Worm (Caenorhabditis elegans) whole organism, early embryonic: ENCODE results near the gene srd-21.

Source experiments
- B0310.2 ChIP-seq: sonication (generic microtip); optimal IDR thresholded peaks from 2 replicates; lab custom pipeline; 2016; ENCODE audit warnings: mild to moderate bottlenecking, missing genetic modification characterization, missing compliant biosample characterization
- aly-1 ChIP-seq: sonication (generic microtip); optimal IDR thresholded peaks from 2 replicates; lab custom pipeline; 2016; ENCODE audit warnings: missing genetic modification characterization, missing compliant biosample characterization
- ama-1 ChIP-seq: fragments of 150-350 bp; optimal IDR thresholded peaks from 2 replicates; lab custom pipeline; 2014
- ceh-13 ChIP-seq: fragments of 200-800 bp; sonication (Bioruptor generic); optimal IDR thresholded peaks from 2 replicates; lab custom pipeline; 2018; ENCODE audit warnings: mild to moderate bottlenecking, missing genetic modification characterization, missing compliant biosample characterization
- ceh-36 ChIP-seq: sonication (generic microtip); optimal IDR thresholded peaks from 2 replicates; lab custom pipeline; 2016; ENCODE audit warnings: missing genetic modification characterization, inconsistent platforms, missing compliant biosample characterization
- ets-7 ChIP-seq: sonication (generic microtip); optimal IDR thresholded peaks from 2 replicates; lab custom pipeline; 2016; ENCODE audit warnings: missing genotype, missing genetic modification characterization, missing compliant biosample characterization
- flt-1 ChIP-seq: fragments of 200-800 bp; sonication (Bioruptor generic); IDR thresholded peaks from 2 replicates; pipeline ENCODE4 v1.3.6; 2022; ENCODE audit warnings: missing genetic modification characterization, missing compliant biosample characterization
- hmbx-1 ChIP-seq: sonication (generic microtip); optimal IDR thresholded peaks from 2 replicates; lab custom pipeline; 2016; ENCODE audit warnings: mild to moderate bottlenecking, missing genetic modification characterization, missing compliant biosample characterization
- hnd-1 ChIP-seq: sonication (generic microtip); optimal IDR thresholded peaks from 2 replicates; lab custom pipeline; 2016; ENCODE audit warnings: missing genetic modification characterization, missing compliant biosample characterization
- pes-1 ChIP-seq: fragments of 200-800 bp; sonication (Bioruptor generic); IDR thresholded peaks from 2 replicates; pipeline ENCODE4 v1.3.6; 2022; ENCODE audit warnings: missing genetic modification reagents, missing genetic modification characterization, missing compliant biosample characterization
- scrt-1 ChIP-seq: fragments of 200-800 bp; sonication (Bioruptor generic); IDR thresholded peaks from 2 replicates; pipeline ENCODE4 v1.3.6; 2022; ENCODE audit warnings: missing genetic modification characterization, missing compliant biosample characterization
- tbx-37 ChIP-seq: fragments of 200-800 bp; sonication (Bioruptor generic); conservative IDR thresholded peaks from 2 replicates; pipeline ENCODE4 v1.3.6; 2022; ENCODE audit warnings: missing genetic modification reagents, missing genetic modification characterization, missing compliant biosample characterization
- tra-4 ChIP-seq: sonication (generic microtip); optimal IDR thresholded peaks from 2 replicates; lab custom pipeline; 2017; ENCODE audit warnings: missing genetic modification characterization, missing compliant biosample characterization

ce11 chrV:16674399-16674798 lies 44.7 kb downstream of the srd-21 start:
- TF ChIP-seq ceh-13 (no peak), ama-1 (lab: Kevin White, UChicago) (no peak), ceh-36 (tag; lab: Kevin White, UChicago) (no peak), aly-1 (tag; lab: Kevin White, UChicago) (no peak), hmbx-1 (tag; lab: Kevin White, UChicago) (no peak), ets-7 (tag; lab: Kevin White, UChicago) (no peak), flt-1 (GFP tag; lab: Robert Waterston, UW) (no peak), hnd-1 (tag; lab: Kevin White, UChicago) (no peak), tbx-37 (GFP tag; lab: Robert Waterston, UW) (no peak), tra-4 (tag; lab: Kevin White, UChicago) (no peak), pes-1 (GFP tag; lab: Robert Waterston, UW) (no peak), B0310.2 (tag; lab: Kevin White, UChicago) (no peak), scrt-1 (GFP tag; lab: Robert Waterston, UW) (no peak)
